Worm (Caenorhabditis elegans) whole organism, L3 larva: Measurements from ENCODE around the gene Y73B6BL.27.

Experiments used
- daf-12 ChIP-seq: fragments of 150-350 bp; optimal IDR thresholded peaks from 2 replicates; lab custom pipeline; 2014; ENCODE audit warnings: missing biosample characterization, missing genetic modification reagents, missing genetic modification characterization
- elt-2 ChIP-seq: sonication (generic microtip); optimal IDR thresholded peaks from 2 replicates; lab custom pipeline; 2016; ENCODE audit warnings: missing genetic modification reagents, mild to moderate bottlenecking, missing genetic modification characterization, missing compliant biosample characterization
- nhr-237 ChIP-seq: fragments of 150-350 bp; optimal IDR thresholded peaks from 2 replicates; lab custom pipeline; 2014; ENCODE audit warnings: missing biosample characterization, missing genetic modification characterization
- nhr-28 ChIP-seq: fragments of 150-350 bp; optimal IDR thresholded peaks from 2 replicates; lab custom pipeline; 2014; ENCODE audit warnings: missing biosample characterization, missing genetic modification characterization
- pha-4 ChIP-seq: fragments of 150-350 bp; optimal IDR thresholded peaks from 2 replicates; lab custom pipeline; 2014; ENCODE audit warnings: missing biosample characterization, missing genetic modification reagents, missing genetic modification characterization
- pqm-1 ChIP-seq: fragments of 150-350 bp; optimal IDR thresholded peaks from 2 replicates; lab custom pipeline; 2017; ENCODE audit warnings: missing biosample characterization, missing genetic modification characterization, inconsistent platforms
- snpc-4 ChIP-seq: fragments of 150-350 bp; optimal IDR thresholded peaks from 2 replicates; lab custom pipeline; 2014; ENCODE audit warnings: missing biosample characterization, missing genetic modification characterization
- zag-1 ChIP-seq: fragments of 150-350 bp; optimal IDR thresholded peaks from 2 replicates; lab custom pipeline; 2014; ENCODE audit warnings: missing biosample characterization, missing genetic modification characterization
- ztf-11 ChIP-seq: fragments of 150-350 bp; optimal IDR thresholded peaks from 2 replicates; lab custom pipeline; 2014; ENCODE audit warnings: missing biosample characterization, missing genetic modification characterization

- TF ChIP-seq pha-4 (tag; lab: Kevin White, UChicago), result no peak
- TF ChIP-seq zag-1 (tag; lab: Kevin White, UChicago), result no peak
- no peak for TF ChIP-seq nhr-237 (tag; lab: Kevin White, UChicago)
- no peak for TF ChIP-seq nhr-28 (tag; lab: Kevin White, UChicago)
- TF ChIP-seq pqm-1 (tag; lab: Kevin White, UChicago), result no peak
- no peak for TF ChIP-seq ztf-11 (tag; lab: Kevin White, UChicago)
- TF ChIP-seq snpc-4 (tag; lab: Kevin White, UChicago), result no peak
- TF ChIP-seq daf-12 (tag; lab: Kevin White, UChicago), result no peak
- TF ChIP-seq elt-2 (tag; lab: Kevin White, UChicago), result peak; percentile 31
Measured at ce11 chrIV:6519593-6519992, 46.6 kb upstream of the Y73B6BL.27 start, which contains the start of gene C01G5.9.
